Fruit fly (Drosophila melanogaster) whole organism, embryonic: ENCODE measurements around the gene Mrtf.
A peak's percentile ranks its signal among the peaks of the same experiment; 100 is the strongest.

Experiments used
- Abd-B ChIP-seq: fragments of 200-800 bp; sonication (Bioruptor generic); optimal IDR thresholded peaks from 2 replicates; lab custom pipeline; 2018; ENCODE audit warnings: missing biosample characterization, mild to moderate bottlenecking, missing genetic modification characterization, moderate library complexity
- Adf1 ChIP-seq: fragments of 200-800 bp; sonication (Bioruptor generic); IDR thresholded peaks from 2 replicates; pipeline ENCODE4 v1.3.6; 2022; ENCODE audit warnings: missing biosample characterization, missing genetic modification characterization
- B-H2 ChIP-seq: fragments of 200-800 bp; sonication (Bioruptor generic); optimal IDR thresholded peaks from 2 replicates; lab custom pipeline; 2018; ENCODE audit warnings: missing biosample characterization, mild to moderate bottlenecking, missing genetic modification characterization
- Bgb ChIP-seq: fragments of 200-800 bp; sonication (Bioruptor generic); IDR thresholded peaks from 2 replicates; pipeline ENCODE4 v1.3.6; 2022; ENCODE audit warnings: missing biosample characterization, missing genetic modification characterization; ENCODE audit not compliant: partially characterized antibody
- CG10321 ChIP-seq: fragments of 200-800 bp; sonication (Bioruptor generic); IDR thresholded peaks from 2 replicates; pipeline ENCODE4 v1.3.6; 2022; ENCODE audit warnings: missing biosample characterization, missing genetic modification characterization
- CG12769 ChIP-seq: fragments of 200-800 bp; sonication (Bioruptor generic); optimal IDR thresholded peaks from 2 replicates; lab custom pipeline; 2019; ENCODE audit warnings: missing biosample characterization, mild to moderate bottlenecking, missing genetic modification characterization, moderate library complexity
- CG13123 ChIP-seq: fragments of 200-800 bp; sonication (Bioruptor generic); optimal IDR thresholded peaks from 2 replicates; lab custom pipeline; 2016; ENCODE audit warnings: missing biosample characterization, missing genetic modification characterization
- CG13775 ChIP-seq: fragments of 200-800 bp; sonication (Bioruptor generic); optimal IDR thresholded peaks from 3 replicates; lab custom pipeline; 2017; ENCODE audit warnings: missing biosample characterization, mild to moderate bottlenecking, missing genetic modification characterization
- CG14965 ChIP-seq: fragments of 200-800 bp; sonication (Bioruptor generic); optimal IDR thresholded peaks from 2 replicates; lab custom pipeline; 2016; ENCODE audit warnings: missing biosample characterization, missing genetic modification characterization, borderline replicate concordance
- CG1529 ChIP-seq: fragments of 200-800 bp; sonication (Bioruptor generic); optimal IDR thresholded peaks from 3 replicates; lab custom pipeline; 2018; ENCODE audit warnings: missing biosample characterization, missing genetic modification characterization
- CG16815 ChIP-seq: fragments of 200-800 bp; sonication (Bioruptor generic); optimal IDR thresholded peaks from 3 replicates; lab custom pipeline; 2017; ENCODE audit warnings: missing biosample characterization, mild to moderate bottlenecking, missing genetic modification characterization
- CG17328 ChIP-seq: fragments of 200-800 bp; sonication (Bioruptor generic); IDR thresholded peaks from 2 replicates; pipeline ENCODE4 v1.3.6; 2022; ENCODE audit warnings: missing biosample characterization, missing genetic modification characterization
- CG17829 ChIP-seq: fragments of 200-800 bp; optimal IDR thresholded peaks from 2 replicates; lab custom pipeline; 2019; ENCODE audit warnings: missing biosample characterization, mild to moderate bottlenecking, missing genetic modification characterization, moderate library complexity
- CG18011 ChIP-seq: fragments of 200-800 bp; sonication (Bioruptor generic); optimal IDR thresholded peaks from 2 replicates; lab custom pipeline; 2017; ENCODE audit warnings: missing biosample characterization, missing genetic modification characterization, mild to moderate bottlenecking, moderate library complexity, missing genotype
- CG2199 ChIP-seq: fragments of 200-800 bp; sonication (Bioruptor generic); IDR thresholded peaks from 3 replicates; pipeline ENCODE4 v1.3.6; 2022; ENCODE audit warnings: missing biosample characterization, missing genetic modification characterization
- CG30403 ChIP-seq: fragments of 200-800 bp; sonication (Bioruptor generic); optimal IDR thresholded peaks from 3 replicates; lab custom pipeline; 2016; ENCODE audit warnings: missing biosample characterization, missing genetic modification characterization
- CG34376 ChIP-seq: fragments of 200-800 bp; sonication (Bioruptor generic); optimal IDR thresholded peaks from 2 replicates; lab custom pipeline; 2018; ENCODE audit warnings: missing biosample characterization, mild to moderate bottlenecking, missing genetic modification characterization
- CG4707 ChIP-seq: fragments of 200-800 bp; sonication (Bioruptor generic); optimal IDR thresholded peaks from 2 replicates; lab custom pipeline; 2018; ENCODE audit warnings: missing biosample characterization, mild to moderate bottlenecking, missing genetic modification characterization, moderate library complexity
- CG6254 ChIP-seq: fragments of 200-800 bp; sonication (Bioruptor generic); optimal IDR thresholded peaks from 3 replicates; lab custom pipeline; 2017; ENCODE audit warnings: mild to moderate bottlenecking, missing biosample characterization, missing genetic modification reagents, missing genetic modification characterization
- CG7928 ChIP-seq: fragments of 200-800 bp; sonication (Bioruptor generic); optimal IDR thresholded peaks from 2 replicates; lab custom pipeline; 2017; ENCODE audit warnings: missing biosample characterization, mild to moderate bottlenecking, missing genetic modification characterization
- CTCF ChIP-seq: fragments of 200-800 bp; sonication (Bioruptor generic); optimal IDR thresholded peaks from 2 replicates; lab custom pipeline; 2017; ENCODE audit warnings: missing biosample characterization, mild to moderate bottlenecking, missing genetic modification characterization, moderate library complexity
- Camta ChIP-seq: fragments of 200-800 bp; sonication (Bioruptor generic); optimal IDR thresholded peaks from 2 replicates; lab custom pipeline; 2016; ENCODE audit warnings: missing biosample characterization, missing genetic modification characterization
- D19A ChIP-seq: fragments of 200-800 bp; optimal IDR thresholded peaks from 3 replicates; lab custom pipeline; 2019; ENCODE audit warnings: missing biosample characterization, mild to moderate bottlenecking, missing genetic modification characterization, moderate library complexity
- Dip3 ChIP-seq: fragments of 200-800 bp; sonication (Bioruptor generic); optimal IDR thresholded peaks from 3 replicates; lab custom pipeline; 2016; ENCODE audit warnings: missing biosample characterization, missing genetic modification characterization
- Doc2 ChIP-seq: fragments of 200-800 bp; sonication (Bioruptor generic); IDR thresholded peaks from 2 replicates; pipeline ENCODE4 v1.3.6; 2022; ENCODE audit warnings: missing biosample characterization, missing genetic modification characterization
- Eip74EF ChIP-seq, 2 experiments: fragments of 200-800 bp in 1 of 2; fragments of >200 bp in 1 of 2; sonication (Bioruptor generic) in 1 of 2; optimal IDR thresholded peaks; 2 replicates each; lab custom pipeline; 2017 to 2019; ENCODE audit warnings: missing biosample characterization in 2 of 2, missing genetic modification characterization in 2 of 2, mild to moderate bottlenecking in 1 of 2, moderate library complexity in 1 of 2
- GATAe ChIP-seq: fragments of 200-800 bp; sonication (Bioruptor generic); conservative IDR thresholded peaks from 2 replicates; pipeline ENCODE4 v1.3.6; 2022; ENCODE audit warnings: missing biosample characterization, missing genetic modification characterization
- Lim3 ChIP-seq: fragments of 200-800 bp; sonication (Bioruptor generic); IDR thresholded peaks from 2 replicates; pipeline ENCODE4 v1.3.6; 2022; ENCODE audit warnings: missing biosample characterization, missing genetic modification characterization
- Med ChIP-seq: fragments of 200-800 bp; sonication (Bioruptor generic); peaks from one replicate; lab custom pipeline; 2016; ENCODE audit warnings: missing biosample characterization, missing genetic modification characterization, mild to moderate bottlenecking, inconsistent platforms, moderate library complexity
- Poxn ChIP-seq: fragments of 200-800 bp; sonication (Bioruptor generic); IDR thresholded peaks from 2 replicates; pipeline ENCODE4 v1.3.6; 2022; ENCODE audit warnings: missing biosample characterization, missing genetic modification characterization
- Ravus ChIP-seq: fragments of 200-800 bp; sonication (Bioruptor generic); IDR thresholded peaks from 2 replicates; pipeline ENCODE4 v1.3.6; 2022; ENCODE audit warnings: missing biosample characterization, missing genetic modification characterization
- Side ChIP-seq: fragments of 200-800 bp; sonication (Bioruptor generic); optimal IDR thresholded peaks from 2 replicates; lab custom pipeline; 2016; ENCODE audit warnings: missing biosample characterization, missing genetic modification characterization
- ab ChIP-seq: fragments of 200-800 bp; sonication (Bioruptor generic); optimal IDR thresholded peaks from 2 replicates; lab custom pipeline; 2016; ENCODE audit warnings: missing biosample characterization, missing genetic modification characterization
- ase ChIP-seq: fragments of 200-800 bp; sonication (Bioruptor generic); IDR thresholded peaks from 3 replicates; pipeline ENCODE4 v1.3.6; 2022; ENCODE audit warnings: missing biosample characterization, missing genetic modification characterization
- bigmax ChIP-seq: fragments of 200-800 bp; sonication (Bioruptor generic); optimal IDR thresholded peaks from 2 replicates; lab custom pipeline; 2018; ENCODE audit warnings: missing biosample characterization, mild to moderate bottlenecking, missing genetic modification characterization
- bsh ChIP-seq, 2 experiments: fragments of 200-800 bp; sonication (Bioruptor generic); optimal IDR thresholded peaks; 2 replicates each; lab custom pipeline; 2017 to 2018; ENCODE audit warnings: mild to moderate bottlenecking in 2 of 2, missing biosample characterization in 2 of 2, missing genetic modification characterization in 2 of 2, moderate library complexity in 1 of 2
- cas ChIP-seq: fragments of 200-800 bp; sonication (Bioruptor generic); IDR thresholded peaks from 2 replicates; pipeline ENCODE4 v1.3.6; 2022; ENCODE audit warnings: missing biosample characterization, missing genetic modification characterization
- cato ChIP-seq: fragments of 200-800 bp; sonication (Bioruptor generic); optimal IDR thresholded peaks from 2 replicates; lab custom pipeline; 2016; ENCODE audit warnings: missing biosample characterization, missing genetic modification characterization, borderline replicate concordance
- dan ChIP-seq: fragments of 200-800 bp; sonication (Bioruptor generic); IDR thresholded peaks from 2 replicates; pipeline ENCODE4 v1.3.6; 2022; ENCODE audit warnings: missing biosample characterization, missing genetic modification characterization
- dimm ChIP-seq: fragments of 200-800 bp; sonication (Bioruptor generic); IDR thresholded peaks from 2 replicates; pipeline ENCODE4 v1.3.6; 2022; ENCODE audit warnings: missing biosample characterization, missing genetic modification characterization
- dm ChIP-seq: fragments of 200-800 bp; sonication (Bioruptor generic); optimal IDR thresholded peaks from 3 replicates; lab custom pipeline; 2016; ENCODE audit warnings: missing biosample characterization, missing genetic modification characterization
- dmrt11E ChIP-seq: fragments of 200-800 bp; sonication (Bioruptor generic); optimal IDR thresholded peaks from 3 replicates; lab custom pipeline; 2018; ENCODE audit warnings: missing biosample characterization, mild to moderate bottlenecking, missing genetic modification characterization, moderate library complexity
- grn ChIP-seq: fragments of 200-800 bp; sonication (Bioruptor generic); optimal IDR thresholded peaks from 3 replicates; lab custom pipeline; 2017; ENCODE audit warnings: missing biosample characterization, missing genetic modification characterization
- gsb-n ChIP-seq: fragments of 200-800 bp; sonication (Bioruptor generic); optimal IDR thresholded peaks from 3 replicates; lab custom pipeline; 2018; ENCODE audit warnings: missing biosample characterization, mild to moderate bottlenecking, missing genetic modification characterization
- insv ChIP-seq, 2 experiments: fragments of 200-800 bp; sonication (Bioruptor generic); optimal IDR thresholded peaks; 3 replicates each; lab custom pipeline; 2016 to 2018; ENCODE audit warnings: missing biosample characterization in 2 of 2, missing genetic modification characterization in 2 of 2
- lbe ChIP-seq: fragments of 200-800 bp; sonication (Bioruptor generic); optimal IDR thresholded peaks from 2 replicates; lab custom pipeline; 2016; ENCODE audit warnings: missing biosample characterization, mild to moderate bottlenecking, missing genetic modification characterization
- maf-S ChIP-seq: fragments of 200-800 bp; sonication (Bioruptor generic); optimal IDR thresholded peaks from 2 replicates; lab custom pipeline; 2016; ENCODE audit warnings: missing biosample characterization, missing genetic modification characterization
- mam ChIP-seq: fragments of 200-800 bp; sonication (Bioruptor generic); optimal IDR thresholded peaks from 3 replicates; lab custom pipeline; 2016; ENCODE audit warnings: missing biosample characterization, missing genetic modification characterization
- pb ChIP-seq: fragments of 200-800 bp; sonication (Bioruptor generic); optimal IDR thresholded peaks from 3 replicates; lab custom pipeline; 2016; ENCODE audit warnings: missing biosample characterization, missing genetic modification characterization
- pho ChIP-seq: fragments of 200-800 bp; sonication (Bioruptor generic); optimal IDR thresholded peaks from 2 replicates; lab custom pipeline; 2016; ENCODE audit warnings: missing biosample characterization, missing genetic modification characterization
- ranshi ChIP-seq: fragments of 200-800 bp; sonication (Bioruptor generic); IDR thresholded peaks from 2 replicates; pipeline ENCODE4 v1.3.6; 2022; ENCODE audit warnings: missing biosample characterization, missing genetic modification characterization
- slbo ChIP-seq: fragments of 200-800 bp; sonication (Bioruptor generic); IDR thresholded peaks from 2 replicates; pipeline ENCODE4 v1.3.6; 2022; ENCODE audit warnings: missing biosample characterization, missing genetic modification characterization

Gene Mrtf

DNA sequence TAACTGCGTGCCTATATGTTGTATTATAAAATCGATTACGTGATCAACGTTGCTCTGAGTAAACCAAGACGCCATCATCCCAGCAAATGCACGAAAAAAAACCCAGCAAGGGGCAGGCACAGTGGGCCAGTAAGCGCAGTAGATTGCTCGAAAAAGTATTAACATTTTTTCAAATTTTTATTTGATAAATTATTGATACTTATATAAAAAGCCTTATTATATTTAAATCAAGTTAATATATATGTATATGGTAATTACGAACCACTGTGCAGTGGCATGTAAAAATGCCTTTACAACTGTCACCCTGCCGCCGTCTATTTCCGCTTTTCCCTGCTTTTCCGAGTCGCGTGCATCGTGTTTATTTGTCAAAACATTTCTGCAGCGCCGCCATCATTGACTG lies 39.3 kb downstream of the Mrtf start (continued):
- TF ChIP-seq ab (no peak), Side (GFP tag; lab: Kevin White, UChicago) (no peak), bsh (GFP tag; optimal IDR thresholded peaks at IDR 0.05; lab: Kevin White, UChicago) (no peak), grn (GFP tag; lab: Kevin White, UChicago) (no peak), CG12769 (tag; lab: Kevin White, UChicago) (no peak), CG13123 (no peak), CG30403 (GFP tag; lab: Kevin White, UChicago) (no peak), dmrt11E (tag; lab: Kevin White, UChicago) (no peak), CG18011 (GFP tag; lab: Kevin White, UChicago) (no peak), CG34376 (no peak), Eip74EF (GFP tag; optimal IDR thresholded peaks at IDR 0.05; lab: Kevin White, UChicago) (no peak), cato (no peak), bigmax (GFP tag; lab: Kevin White, UChicago) (no peak), GATAe (no peak; the same call in 1 of the 2 replicates), dan (no peak), D19A (no peak), gsb-n (tag; lab: Kevin White, UChicago) (no peak), CG13775 (GFP tag; lab: Kevin White, UChicago) (peak; percentile 31), pb (no peak), Bgb (GFP tag; lab: Robert Waterston, UW) (no peak), maf-S (no peak), CG16815 (GFP tag; lab: Kevin White, UChicago) (peak; percentile 14), CG14965 (GFP tag; lab: Kevin White, UChicago) (no peak), Doc2 (GFP tag; lab: Robert Waterston, UW) (no peak), dm (GFP tag; lab: Kevin White, UChicago) (no peak), CG7928 (no peak), insv (GFP tag; optimal IDR thresholded peaks at IDR 0.05; lab: Kevin White, UChicago) (no peak), Adf1 (GFP tag; lab: Robert Waterston, UW) (no peak), Dip3 (GFP tag; lab: Kevin White, UChicago) (no peak), CG17829 (tag; lab: Kevin White, UChicago) (no peak), B-H2 (GFP tag; lab: Kevin White, UChicago) (no peak), ase (GFP tag; lab: Robert Waterston, UW) (no peak), CG10321 (GFP tag; lab: Robert Waterston, UW) (peak; percentile 54; the same call in 1 of the 2 replicates), CG1529 (no peak), Poxn (GFP tag; lab: Robert Waterston, UW) (no peak), Camta (GFP tag; lab: Kevin White, UChicago) (no peak), cas (peak; percentile 45; the same call in 1 of the 2 replicates), ranshi (GFP tag; lab: Robert Waterston, UW) (peak; percentile 48; the same call in 1 of the 2 replicates), dimm (GFP tag; lab: Robert Waterston, UW) (peak; percentile 27; the same call in 1 of the 2 replicates), slbo (GFP tag; lab: Robert Waterston, UW) (peak; percentile 84), lbe (GFP tag; lab: Kevin White, UChicago) (no peak), mam (GFP tag; lab: Kevin White, UChicago) (no peak), Med (no peak), CG17328 (GFP tag; lab: Robert Waterston, UW) (peak; percentile 62), CG4707 (GFP tag; lab: Kevin White, UChicago) (no peak), CTCF (GFP tag; lab: Kevin White, UChicago) (no peak), CG6254 (no peak), pho (GFP tag; lab: Kevin White, UChicago) (no peak), Lim3 (GFP tag; lab: Robert Waterston, UW) (no peak), Ravus (GFP tag; lab: Robert Waterston, UW) (peak; percentile 3; the same call in 1 of the 2 replicates), CG2199 (GFP tag; lab: Robert Waterston, UW) (no peak), Abd-B (GFP tag; lab: Kevin White, UChicago) (peak; percentile 11)
